Fruit fly (Drosophila melanogaster) whole organism, pupa: Measurements from ENCODE around the gene CG9095.

Experiments used
- CG10348 ChIP-seq: fragments of 200-800 bp; sonication (Bioruptor generic); IDR thresholded peaks from 2 replicates; pipeline ENCODE4 v1.3.6; 2022; ENCODE audit warnings: missing biosample characterization, missing genetic modification characterization
- CG32121 ChIP-seq: fragments of 200-800 bp; sonication (Bioruptor generic); IDR thresholded peaks from 2 replicates; pipeline ENCODE4 v1.3.6; 2022; ENCODE audit warnings: missing biosample characterization, missing genetic modification characterization
- CG34367 ChIP-seq: fragments of 200-800 bp; sonication (Bioruptor generic); optimal IDR thresholded peaks from 2 replicates; lab custom pipeline; 2018; ENCODE audit warnings: missing biosample characterization, mild to moderate bottlenecking, missing genetic modification characterization
- CG8301 ChIP-seq: fragments of 200-800 bp; sonication (Bioruptor generic); optimal IDR thresholded peaks from 2 replicates; lab custom pipeline; 2018; ENCODE audit warnings: missing biosample characterization, mild to moderate bottlenecking, missing genetic modification characterization
- Ets98B ChIP-seq: fragments of 200-800 bp; sonication (Bioruptor generic); IDR thresholded peaks from 2 replicates; pipeline ENCODE4 v1.3.6; 2022; ENCODE audit warnings: missing biosample characterization, missing genetic modification characterization
- Pif1A ChIP-seq: fragments of 200-800 bp; sonication (Bioruptor generic); optimal IDR thresholded peaks from 3 replicates; lab custom pipeline; 2016; ENCODE audit warnings: missing biosample characterization, missing genetic modification characterization
- Snoo ChIP-seq: fragments of 200-800 bp; sonication (Bioruptor generic); optimal IDR thresholded peaks from 3 replicates; lab custom pipeline; 2017; ENCODE audit warnings: missing biosample characterization, mild to moderate bottlenecking, missing genetic modification characterization, inconsistent platforms
- fd96Ca ChIP-seq: fragments of 200-800 bp; sonication (Bioruptor generic); IDR thresholded peaks from 3 replicates; pipeline ENCODE4 v1.3.6; 2022; ENCODE audit warnings: missing biosample characterization, missing genetic modification characterization
- gl ChIP-seq: fragments of 200-800 bp; sonication (Bioruptor generic); optimal IDR thresholded peaks from 2 replicates; lab custom pipeline; 2018; ENCODE audit warnings: missing biosample characterization, mild to moderate bottlenecking, missing genetic modification characterization
- rn ChIP-seq: fragments of 200-800 bp; sonication (Bioruptor generic); IDR thresholded peaks from 2 replicates; pipeline ENCODE4 v1.3.6; 2022; ENCODE audit warnings: missing biosample characterization, missing genetic modification characterization

- TF ChIP-seq fd96Ca = no peak
- no peak for TF ChIP-seq Snoo (tag; lab: Kevin White, UChicago)
- TF ChIP-seq gl (tag; lab: Kevin White, UChicago) = no peak
- no peak for TF ChIP-seq Pif1A (GFP tag; lab: Kevin White, UChicago)
- no peak for TF ChIP-seq rn (GFP tag; lab: Robert Waterston, UW)
- no peak for TF ChIP-seq Ets98B (GFP tag; lab: Robert Waterston, UW)
- TF ChIP-seq CG10348 (GFP tag; lab: Robert Waterston, UW) = no peak
- no peak for TF ChIP-seq CG8301 (tag; lab: Kevin White, UChicago)
- TF ChIP-seq CG32121 = no peak
- no peak for TF ChIP-seq CG34367 (tag; lab: Kevin White, UChicago)
Observed at dm6 chrX:15111888-15112287, 51.1 kb downstream of the CG9095 start.
